Fruit fly (Drosophila melanogaster) whole organism, embryonic: ENCODE measurements around the gene CG10005.

ENCODE experiments used
- Abd-B ChIP-seq: fragments of 200-800 bp; sonication (Bioruptor generic); optimal IDR thresholded peaks from 2 replicates; lab custom pipeline; 2018; ENCODE audit warnings: missing biosample characterization, mild to moderate bottlenecking, missing genetic modification characterization, moderate library complexity
- Antp ChIP-seq: fragments of 200-800 bp; sonication (Bioruptor generic); optimal IDR thresholded peaks from 3 replicates; lab custom pipeline; 2016; ENCODE audit warnings: missing biosample characterization, missing genetic modification characterization
- Awh ChIP-seq: fragments of 200-800 bp; sonication (Bioruptor generic); IDR thresholded peaks from 2 replicates; pipeline ENCODE4, ENCODE4 v1.3.6; 2022; ENCODE audit warnings: missing biosample characterization, missing genetic modification characterization
- CG10431 ChIP-seq: fragments of 200-800 bp; sonication (Bioruptor generic); optimal IDR thresholded peaks from 3 replicates; lab custom pipeline; 2018; ENCODE audit warnings: missing biosample characterization, mild to moderate bottlenecking, missing genetic modification characterization
- CG11456 ChIP-seq: fragments of 200-800 bp; sonication (Bioruptor generic); IDR thresholded peaks from 3 replicates; pipeline ENCODE4 v1.3.6; 2022; ENCODE audit warnings: missing biosample characterization, missing genetic modification characterization
- CG11696 ChIP-seq: fragments of 200-800 bp; sonication (Bioruptor generic); IDR thresholded peaks from 2 replicates; pipeline ENCODE4 v1.3.6; 2022; ENCODE audit warnings: missing biosample characterization, missing genetic modification characterization
- CG17328 ChIP-seq: fragments of 200-800 bp; sonication (Bioruptor generic); IDR thresholded peaks from 2 replicates; pipeline ENCODE4 v1.3.6; 2022; ENCODE audit warnings: missing biosample characterization, missing genetic modification characterization
- CG3065 ChIP-seq: fragments of 200-800 bp; sonication (Bioruptor generic); optimal IDR thresholded peaks from 2 replicates; lab custom pipeline; 2016; ENCODE audit warnings: missing biosample characterization, missing genetic modification characterization
- CG32767 ChIP-seq: fragments of 200-800 bp; sonication (Bioruptor generic); IDR thresholded peaks from 2 replicates; pipeline ENCODE4 v1.3.6; 2022; ENCODE audit warnings: missing biosample characterization, missing genetic modification characterization
- CG6654 ChIP-seq: fragments of 200-800 bp; sonication (Bioruptor generic); optimal IDR thresholded peaks from 2 replicates; lab custom pipeline; 2017; ENCODE audit warnings: missing biosample characterization, mild to moderate bottlenecking, missing genetic modification characterization
- CG6765 ChIP-seq: fragments of 200-800 bp; sonication (Bioruptor generic); optimal IDR thresholded peaks from 3 replicates; lab custom pipeline; 2017; ENCODE audit warnings: missing biosample characterization, mild to moderate bottlenecking, missing genetic modification characterization
- CG8388 ChIP-seq: fragments of 200-800 bp; sonication (Bioruptor generic); optimal IDR thresholded peaks from 2 replicates; lab custom pipeline; 2019; ENCODE audit warnings: missing biosample characterization, mild to moderate bottlenecking, missing genetic modification characterization, moderate library complexity
- CG8478 ChIP-seq: fragments of >200 bp; optimal IDR thresholded peaks from 2 replicates; lab custom pipeline; 2018
- CG8924 ChIP-seq: fragments of 200-800 bp; optimal IDR thresholded peaks from 3 replicates; lab custom pipeline; 2019; ENCODE audit warnings: missing biosample characterization, mild to moderate bottlenecking, missing genetic modification characterization, moderate library complexity
- CG9876 ChIP-seq: fragments of 200-800 bp; sonication (Bioruptor generic); optimal IDR thresholded peaks from 2 replicates; lab custom pipeline; 2016; ENCODE audit warnings: missing biosample characterization, missing genetic modification characterization
- CG9932 ChIP-seq: fragments of 200-800 bp; sonication (Bioruptor generic); IDR thresholded peaks from 2 replicates; pipeline ENCODE4 v1.3.6; 2022; ENCODE audit warnings: missing biosample characterization, missing genetic modification characterization
- Dref ChIP-seq: fragments of 200-800 bp; sonication (Bioruptor generic); IDR thresholded peaks from 2 replicates; pipeline ENCODE4 v1.3.6; 2022; ENCODE audit warnings: missing biosample characterization, missing genetic modification characterization
- Elba2 ChIP-seq: fragments of 200-800 bp; sonication (Bioruptor generic); optimal IDR thresholded peaks from 3 replicates; lab custom pipeline; 2016; ENCODE audit warnings: missing biosample characterization, missing genetic modification characterization
- Ets65A ChIP-seq: fragments of 200-800 bp; sonication (Bioruptor generic); peaks from one replicate; lab custom pipeline; 2016; ENCODE audit warnings: missing biosample characterization, missing genetic modification characterization
- Med ChIP-seq: fragments of 200-800 bp; sonication (Bioruptor generic); peaks from one replicate; lab custom pipeline; 2016; ENCODE audit warnings: missing biosample characterization, missing genetic modification characterization, mild to moderate bottlenecking, inconsistent platforms, moderate library complexity
- Meics ChIP-seq: fragments of 200-800 bp; sonication (Bioruptor generic); optimal IDR thresholded peaks from 2 replicates; lab custom pipeline; 2017; ENCODE audit warnings: missing biosample characterization, mild to moderate bottlenecking, missing genetic modification characterization
- NK7.1 ChIP-seq: fragments of 200-800 bp; sonication (Bioruptor generic); optimal IDR thresholded peaks from 3 replicates; lab custom pipeline; 2016; ENCODE audit warnings: missing biosample characterization, missing genetic modification characterization
- Nf-YA ChIP-seq: fragments of 200-800 bp; sonication (Bioruptor generic); IDR thresholded peaks from 2 replicates; pipeline ENCODE4 v1.3.6; 2022; ENCODE audit warnings: missing biosample characterization, missing genetic modification characterization
- Nf-YB ChIP-seq: fragments of 200-800 bp; sonication (Bioruptor generic); optimal IDR thresholded peaks from 3 replicates; lab custom pipeline; 2019; ENCODE audit warnings: missing biosample characterization, mild to moderate bottlenecking, missing genetic modification characterization, moderate library complexity
- Oaz ChIP-seq: fragments of 200-800 bp; sonication (Bioruptor generic); IDR thresholded peaks from 2 replicates; pipeline ENCODE4 v1.3.6; 2022; ENCODE audit warnings: missing biosample characterization, missing genetic modification characterization
- Rx ChIP-seq: fragments of 200-800 bp; sonication (Bioruptor generic); IDR thresholded peaks from 2 replicates; pipeline ENCODE4 v1.3.6; 2022; ENCODE audit warnings: missing biosample characterization, missing genetic modification characterization
- Tbp ChIP-seq: fragments of >200 bp; optimal IDR thresholded peaks from 2 replicates; lab custom pipeline; 2018; ENCODE audit warnings: missing biosample characterization, missing genetic modification characterization
- Trl ChIP-seq, 3 experiments: fragments of >200 bp in 2 of 3; fragments of 200-800 bp in 1 of 3; sonication (Bioruptor generic) in 1 of 3; optimal IDR thresholded peaks; 2 replicates in 1 of 3; 3 replicates in 2 of 3; lab custom pipeline; 2016 to 2017; ENCODE audit warnings: missing biosample characterization in 1 of 3, missing genetic modification characterization in 1 of 3
- Usf ChIP-seq: fragments of 200-800 bp; sonication (Bioruptor generic); optimal IDR thresholded peaks from 2 replicates; lab custom pipeline; 2017; ENCODE audit warnings: missing genotype, missing biosample characterization, missing genetic modification characterization
- Vsx1 ChIP-seq: fragments of 200-800 bp; sonication (Bioruptor generic); optimal IDR thresholded peaks from 2 replicates; lab custom pipeline; 2017; ENCODE audit warnings: missing biosample characterization, mild to moderate bottlenecking, missing genetic modification characterization, missing genetic modification reagents
- al ChIP-seq: fragments of 200-800 bp; sonication (Bioruptor generic); IDR thresholded peaks from 2 replicates; pipeline ENCODE4 v1.3.6; 2022; ENCODE audit warnings: missing biosample characterization, missing genetic modification characterization
- ato ChIP-seq: fragments of 200-800 bp; sonication (Bioruptor generic); IDR thresholded peaks from 2 replicates; pipeline ENCODE4 v1.3.6; 2022; ENCODE audit warnings: missing biosample characterization, missing genetic modification characterization; ENCODE audit not compliant: partially characterized antibody
- dati ChIP-seq: fragments of 200-800 bp; sonication (Bioruptor generic); IDR thresholded peaks from 2 replicates; pipeline ENCODE4 v1.3.6; 2022; ENCODE audit warnings: missing biosample characterization, missing genetic modification characterization
- dimm ChIP-seq: fragments of 200-800 bp; sonication (Bioruptor generic); IDR thresholded peaks from 2 replicates; pipeline ENCODE4 v1.3.6; 2022; ENCODE audit warnings: missing biosample characterization, missing genetic modification characterization
- disco-r ChIP-seq: fragments of 200-800 bp; sonication (Bioruptor generic); optimal IDR thresholded peaks from 2 replicates; lab custom pipeline; 2016; ENCODE audit warnings: missing biosample characterization, missing genetic modification characterization
- dm ChIP-seq: fragments of 200-800 bp; sonication (Bioruptor generic); optimal IDR thresholded peaks from 3 replicates; lab custom pipeline; 2016; ENCODE audit warnings: missing biosample characterization, missing genetic modification characterization
- dpn ChIP-seq, 2 experiments: fragments of 200-800 bp; sonication (Bioruptor generic); optimal IDR thresholded peaks; 3 replicates each; lab custom pipeline; 2016; ENCODE audit warnings: missing biosample characterization in 2 of 2, missing genetic modification characterization in 2 of 2
- en ChIP-seq: fragments of 200-800 bp; sonication (Bioruptor generic); optimal IDR thresholded peaks from 2 replicates; lab custom pipeline; 2016; ENCODE audit warnings: missing biosample characterization, missing genetic modification characterization
- eve ChIP-seq, 2 experiments: fragments of >200 bp; optimal IDR thresholded peaks; 2 replicates each; lab custom pipeline; 2017; ENCODE audit warnings: missing biosample characterization in 2 of 2, missing genetic modification characterization in 2 of 2
- exex ChIP-seq: fragments of 200-800 bp; sonication (Bioruptor generic); optimal IDR thresholded peaks from 4 replicates; lab custom pipeline; 2018; ENCODE audit warnings: missing biosample characterization, mild to moderate bottlenecking, missing genetic modification characterization, moderate library complexity
- ind ChIP-seq: fragments of 200-800 bp; sonication (Bioruptor generic); optimal IDR thresholded peaks from 3 replicates; lab custom pipeline; 2016; ENCODE audit warnings: missing biosample characterization, missing genetic modification characterization
- lola ChIP-seq, 3 experiments: fragments of >200 bp in 2 of 3; fragments of 200-800 bp in 1 of 3; sonication (Bioruptor generic) in 1 of 3; optimal IDR thresholded peaks; 2 replicates each; lab custom pipeline; 2017 to 2019; ENCODE audit warnings: missing biosample characterization in 3 of 3, missing genetic modification characterization in 3 of 3, mild to moderate bottlenecking in 1 of 3, moderate library complexity in 1 of 3
- mam ChIP-seq: fragments of 200-800 bp; sonication (Bioruptor generic); optimal IDR thresholded peaks from 3 replicates; lab custom pipeline; 2016; ENCODE audit warnings: missing biosample characterization, missing genetic modification characterization
- peb ChIP-seq: fragments of 200-800 bp; sonication (Bioruptor generic); IDR thresholded peaks from 2 replicates; pipeline ENCODE4 v1.3.6; 2022; ENCODE audit warnings: missing biosample characterization, missing genetic modification characterization
- schlank ChIP-seq: fragments of 200-800 bp; sonication (Bioruptor generic); optimal IDR thresholded peaks from 2 replicates; lab custom pipeline; 2018; ENCODE audit warnings: missing biosample characterization, mild to moderate bottlenecking, missing genetic modification characterization
- sd ChIP-seq: fragments of 200-800 bp; sonication (Bioruptor generic); optimal IDR thresholded peaks from 3 replicates; lab custom pipeline; 2018; ENCODE audit warnings: missing biosample characterization, mild to moderate bottlenecking, missing genetic modification characterization, moderate library complexity
- slp2 ChIP-seq: fragments of 200-800 bp; sonication (Bioruptor generic); optimal IDR thresholded peaks from 2 replicates; lab custom pipeline; 2016; ENCODE audit warnings: missing biosample characterization, missing genetic modification characterization
- twi ChIP-seq: fragments of 200-800 bp; optimal IDR thresholded peaks from 2 replicates; lab custom pipeline; 2019; ENCODE audit warnings: missing biosample characterization, mild to moderate bottlenecking, missing genetic modification characterization, moderate library complexity
- usp ChIP-seq: fragments of >200 bp; optimal IDR thresholded peaks from 2 replicates; lab custom pipeline; 2017; ENCODE audit warnings: missing biosample characterization, missing genetic modification characterization
- vnd ChIP-seq: fragments of 200-800 bp; sonication (Bioruptor generic); IDR thresholded peaks from 3 replicates; pipeline ENCODE4 v1.3.6; 2022; ENCODE audit warnings: missing biosample characterization, missing genetic modification characterization; ENCODE audit not compliant: partially characterized antibody
- zen ChIP-seq: fragments of 200-800 bp; sonication (Bioruptor generic); optimal IDR thresholded peaks from 3 replicates; lab custom pipeline; 2018; ENCODE audit warnings: missing biosample characterization, mild to moderate bottlenecking, missing genetic modification characterization, moderate library complexity

Gene CG10005

dm6 chr3R:11964000-11964399 lies 13.0 kb downstream of the CG10005 start:
- TF ChIP-seq schlank (no peak), Dref (no peak), Awh (no peak), Med (GFP tag; lab: Kevin White, UChicago) (peak; percentile 51), Antp (no peak), vnd (0 out of 3 replicates have a peak, but pooled peaks have one; percentile 18), Ets65A (GFP tag; lab: Kevin White, UChicago) (peak; percentile 88), Tbp (GFP tag; lab: Kevin White, UChicago) (no peak), Meics (no peak), lola (GFP tag; optimal IDR thresholded peaks at IDR 0.05; lab: Kevin White, UChicago) (no peak), CG8478 (lab: Kevin White, UChicago) (peak; percentile 59), CG11456 (GFP tag; lab: Robert Waterston, UW) (0 out of 3 replicates have a peak, but pooled peaks have one; percentile 22)

dm6 chr3R:11962739-11963214 lies 14.2 kb downstream of the CG10005 start, which contains the start of the genes CG3281 and aurA:
Gene CG3281 (minus strand): TSS chr3R:11962805.
Gene aurA (plus strand): TSS chr3R:11963124.
- TF ChIP-seq slp2 (peak; percentile 66), ato (GFP tag; lab: Robert Waterston, UW) (peak; percentile 77), CG11696 (GFP tag; lab: Robert Waterston, UW) (no peak), Abd-B (GFP tag; lab: Kevin White, UChicago) (peak; percentile 87), Elba2 (GFP tag; lab: Kevin White, UChicago) (peak; percentile 84), dimm (GFP tag; lab: Robert Waterston, UW) (no peak), dati (GFP tag; lab: Robert Waterston, UW) (no peak), en (GFP tag; lab: Kevin White, UChicago) (no peak), CG9932 (GFP tag; lab: Robert Waterston, UW) (peak; percentile 87), CG6654 (GFP tag; lab: Kevin White, UChicago) (no peak), eve (GFP tag; optimal IDR thresholded peaks at IDR 0.05; lab: Kevin White, UChicago) (no peak), CG3065 (GFP tag; lab: Kevin White, UChicago) (peak; percentile 1), CG32767 (peak; percentile 31; the same call in 1 of the 2 replicates), CG8388 (GFP tag; lab: Kevin White, UChicago) (peak; percentile 41), NK7.1 (GFP tag; lab: Kevin White, UChicago) (no peak), sd (tag; lab: Kevin White, UChicago) (peak; percentile 73), CG6765 (GFP tag; lab: Kevin White, UChicago) (peak; percentile 1), Nf-YA (no peak), al (peak; percentile 80), dpn (GFP tag; optimal IDR thresholded peaks at IDR 0.05; lab: Kevin White, UChicago) (peak; percentile 72 to 83), Usf (GFP tag; lab: Kevin White, UChicago) (peak; percentile 31), Trl (optimal IDR thresholded peaks at IDR 0.05; lab: Kevin White, UChicago) (peak in 1 of 2 experiments; percentile 8), Trl (GFP tag; optimal IDR thresholded peaks at IDR 0.05; lab: Kevin White, UChicago) (peak; percentile 74), CG9876 (GFP tag; lab: Kevin White, UChicago) (peak; percentile 68), Vsx1 (peak; percentile 39), disco-r (GFP tag; lab: Kevin White, UChicago) (peak; percentile 42), usp (GFP tag; lab: Kevin White, UChicago) (no peak), dm (GFP tag; lab: Kevin White, UChicago) (peak; percentile 49), peb (no peak), ind (GFP tag; lab: Kevin White, UChicago) (peak; percentile 76), zen (peak; percentile 75), Oaz (GFP tag; lab: Robert Waterston, UW) (no peak), Rx (GFP tag; lab: Robert Waterston, UW) (peak; percentile 31; the same call in 1 of the 2 replicates), exex (tag; lab: Kevin White, UChicago) (no peak), CG8924 (tag; lab: Kevin White, UChicago) (peak; percentile 71), twi (tag; lab: Kevin White, UChicago) (peak; percentile 75), mam (peak; percentile 85), CG10431 (GFP tag; lab: Kevin White, UChicago) (no peak), Nf-YB (GFP tag; lab: Kevin White, UChicago) (peak; percentile 45), CG17328 (GFP tag; lab: Robert Waterston, UW) (0 out of 2 replicates have a peak, but pooled peaks have one; percentile 5)
